Fruit fly (Drosophila melanogaster): ENCODE measurements around the gene Eig71Ej.

- TF ChIP-seq CG8478 (optimal IDR thresholded peaks at IDR 0.05) (no peak), pan (optimal IDR thresholded peaks at IDR 0.05) (no peak), psq (optimal IDR thresholded peaks at IDR 0.05) (no peak), usp (GFP tag; optimal IDR thresholded peaks at IDR 0.05) (no peak)
These were observed 19.2 kb downstream of the Eig71Ej start for dm6 chr3L:15641590-15642019.
